Worm (Caenorhabditis elegans) whole organism, mixed stage, embryonic: Measurements from ENCODE around the gene lars-1.

Experiments used
- bed-3 ChIP-seq: fragments of 200-800 bp; sonication (Bioruptor generic); optimal IDR thresholded peaks from 3 replicates; lab custom pipeline; 2018; ENCODE audit warnings: mild to moderate bottlenecking, missing genetic modification characterization, moderate library complexity, missing compliant biosample characterization
- blmp-1 ChIP-seq: fragments of 150-350 bp; optimal IDR thresholded peaks from 2 replicates; lab custom pipeline; 2014; ENCODE audit warnings: missing biosample characterization, missing genetic modification characterization
- ces-1 ChIP-seq: fragments of 150-350 bp; optimal IDR thresholded peaks from 2 replicates; lab custom pipeline; 2014; ENCODE audit warnings: missing biosample characterization, missing genetic modification reagents, missing genetic modification characterization
- elt-3 ChIP-seq: fragments of 150-350 bp; optimal IDR thresholded peaks from 2 replicates; lab custom pipeline; 2014; ENCODE audit warnings: missing biosample characterization, missing genetic modification characterization
- lin-13 ChIP-seq: fragments of 150-350 bp; optimal IDR thresholded peaks from 2 replicates; lab custom pipeline; 2014; ENCODE audit warnings: missing biosample characterization, missing genetic modification characterization
- lin-32 ChIP-seq: fragments of 200-800 bp; sonication (Bioruptor generic); optimal IDR thresholded peaks from 2 replicates; lab custom pipeline; 2018; ENCODE audit warnings: mild to moderate bottlenecking, missing genetic modification characterization, missing compliant biosample characterization
- mep-1 ChIP-seq: fragments of 150-350 bp; optimal IDR thresholded peaks from 2 replicates; lab custom pipeline; 2017; ENCODE audit warnings: missing biosample characterization, missing genetic modification reagents, missing genetic modification characterization, inconsistent platforms
- nhr-76 ChIP-seq: sonication (generic microtip); optimal IDR thresholded peaks from 2 replicates; lab custom pipeline; 2017; ENCODE audit warnings: missing biosample characterization, missing genetic modification characterization
- snpc-4 ChIP-seq: fragments of 150-350 bp; optimal IDR thresholded peaks from 2 replicates; lab custom pipeline; 2014; ENCODE audit warnings: missing biosample characterization, missing genetic modification characterization
- unc-62 ChIP-seq: fragments of 150-350 bp; optimal IDR thresholded peaks from 2 replicates; lab custom pipeline; 2014; ENCODE audit warnings: missing biosample characterization, missing genetic modification reagents, missing genetic modification characterization

- TF ChIP-seq unc-62 (GFP tag; lab: Kevin White, UChicago), result no peak
- no peak for TF ChIP-seq nhr-76 (tag; lab: Kevin White, UChicago)
- TF ChIP-seq ces-1 (GFP tag; lab: Kevin White, UChicago), result no peak
- no peak for TF ChIP-seq elt-3 (tag; lab: Kevin White, UChicago)
- no peak for TF ChIP-seq lin-13 (tag; lab: Kevin White, UChicago)
- no peak for TF ChIP-seq mep-1 (tag; lab: Kevin White, UChicago)
- TF ChIP-seq snpc-4 (tag; lab: Kevin White, UChicago), result no peak
- TF ChIP-seq lin-32, result no peak
- no peak for TF ChIP-seq bed-3 (GFP tag; lab: Kevin White, UChicago)
- TF ChIP-seq blmp-1 (tag; lab: Kevin White, UChicago), result no peak
Measured at ce11 chrIII:4153299-4153698, 33.3 kb downstream of the lars-1 start, which contains the start of gene glod-4.
